Worm (Caenorhabditis elegans) whole organism, mixed stage, embryonic: ENCODE results near the gene lmtr-3.

Experiments used
- blmp-1 ChIP-seq: fragments of 150-350 bp; optimal IDR thresholded peaks from 2 replicates; lab custom pipeline; 2014; ENCODE audit warnings: missing biosample characterization, missing genetic modification characterization
- flh-1 ChIP-seq: fragments of 200-800 bp; sonication (Bioruptor generic); optimal IDR thresholded peaks from 2 replicates; lab custom pipeline; 2018; ENCODE audit warnings: mild to moderate bottlenecking, missing genetic modification characterization, moderate library complexity, missing compliant biosample characterization
- ham-2 ChIP-seq: fragments of 200-800 bp; sonication (Bioruptor generic); optimal IDR thresholded peaks from 2 replicates; lab custom pipeline; 2018; ENCODE audit warnings: mild to moderate bottlenecking, missing genetic modification characterization, missing compliant biosample characterization
- lin-13 ChIP-seq: fragments of 150-350 bp; optimal IDR thresholded peaks from 2 replicates; lab custom pipeline; 2014; ENCODE audit warnings: missing biosample characterization, missing genetic modification characterization
- lsy-2 ChIP-seq: fragments of 150-350 bp; optimal IDR thresholded peaks from 2 replicates; lab custom pipeline; 2014; ENCODE audit warnings: missing biosample characterization, missing genetic modification characterization
- nhr-237 ChIP-seq: fragments of 150-350 bp; optimal IDR thresholded peaks from 2 replicates; lab custom pipeline; 2014; ENCODE audit warnings: missing biosample characterization, missing genetic modification characterization
- nhr-28 ChIP-seq: fragments of 150-350 bp; optimal IDR thresholded peaks from 2 replicates; lab custom pipeline; 2014; ENCODE audit warnings: missing biosample characterization, missing genetic modification characterization
- pha-4 ChIP-seq: fragments of 150-350 bp; optimal IDR thresholded peaks from 2 replicates; lab custom pipeline; 2018; ENCODE audit warnings: missing biosample characterization, missing genetic modification reagents, missing genetic modification characterization
- snpc-4 ChIP-seq: fragments of 150-350 bp; optimal IDR thresholded peaks from 2 replicates; lab custom pipeline; 2014; ENCODE audit warnings: missing biosample characterization, missing genetic modification characterization
- sptf-1 ChIP-seq: sonication (generic microtip); optimal IDR thresholded peaks from 2 replicates; lab custom pipeline; 2017; ENCODE audit warnings: mild to moderate bottlenecking, missing genetic modification characterization, moderate library complexity, missing compliant biosample characterization
- unc-39 ChIP-seq: fragments of 150-350 bp; optimal IDR thresholded peaks from 2 replicates; lab custom pipeline; 2014; ENCODE audit warnings: missing biosample characterization, missing genetic modification characterization
- ztf-11 ChIP-seq: fragments of 150-350 bp; optimal IDR thresholded peaks from 2 replicates; lab custom pipeline; 2014; ENCODE audit warnings: missing biosample characterization, missing genetic modification characterization

DNA sequence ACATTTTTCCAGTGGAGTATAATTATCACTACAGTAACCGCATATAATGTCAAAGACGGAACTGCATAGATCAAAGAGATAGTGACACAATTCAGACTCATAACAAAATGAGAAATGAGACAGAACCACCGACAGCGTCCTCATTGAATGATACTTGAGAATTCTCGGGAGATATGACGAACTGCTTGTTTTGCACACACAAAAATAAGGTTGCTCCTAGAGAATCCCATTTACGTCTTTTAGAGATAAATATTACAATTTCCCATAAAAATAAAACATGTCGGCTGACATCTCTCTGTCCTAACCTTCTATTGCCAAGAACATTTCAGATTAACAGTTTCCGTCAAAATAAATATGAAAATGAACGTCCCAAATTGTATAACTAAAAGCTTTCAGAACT lies 31.6 kb downstream of the lmtr-3 start, which contains the start of gene srg-38:
- TF ChIP-seq lin-13 (no peak), flh-1 (no peak), pha-4 (tag; lab: Kevin White, UChicago) (no peak), lsy-2 (tag; lab: Kevin White, UChicago) (no peak), ham-2 (GFP tag; lab: Kevin White, UChicago) (no peak), snpc-4 (no peak), sptf-1 (tag; lab: Kevin White, UChicago) (no peak), ztf-11 (no peak), nhr-28 (tag; lab: Kevin White, UChicago) (no peak), unc-39 (tag; lab: Kevin White, UChicago) (no peak), blmp-1 (tag; lab: Kevin White, UChicago) (no peak), nhr-237 (tag; lab: Kevin White, UChicago) (no peak)
